Worm (Caenorhabditis elegans) whole organism, L3 larva: Measurements from ENCODE around the gene F41F3.3.

Source experiments
- ZK546.5 ChIP-seq: sonication (generic microtip); optimal IDR thresholded peaks from 2 replicates; lab custom pipeline; 2017; ENCODE audit warnings: missing biosample characterization, missing genetic modification characterization
- elt-3 ChIP-seq, 3 experiments: fragments of 150-350 bp in 1 of 3; sonication (generic microtip) in 2 of 3; optimal IDR thresholded peaks; 2 replicates in 2 of 3; 4 replicates in 1 of 3; lab custom pipeline; 2014 to 2017; ENCODE audit warnings: missing biosample characterization in 3 of 3, missing genetic modification characterization in 3 of 3
- mdl-1 ChIP-seq: fragments of 150-350 bp; optimal IDR thresholded peaks from 2 replicates; lab custom pipeline; 2014; ENCODE audit warnings: missing biosample characterization, missing genetic modification characterization
- nfya-1 ChIP-seq: sonication (generic microtip); optimal IDR thresholded peaks from 2 replicates; lab custom pipeline; 2017; ENCODE audit warnings: missing genetic modification characterization, mild to moderate bottlenecking, missing compliant biosample characterization, antibody characterized with exemption, moderate library complexity; ENCODE audit not compliant: insufficient read depth
- nhr-12 ChIP-seq: fragments of 150-350 bp; optimal IDR thresholded peaks from 2 replicates; lab custom pipeline; 2014; ENCODE audit warnings: missing biosample characterization, missing genetic modification characterization
- nhr-76 ChIP-seq: fragments of 150-350 bp; sonication (generic microtip); optimal IDR thresholded peaks from 5 replicates; lab custom pipeline; 2014; ENCODE audit warnings: missing biosample characterization, missing genetic modification characterization
- pqm-1 ChIP-seq: fragments of 150-350 bp; optimal IDR thresholded peaks from 2 replicates; lab custom pipeline; 2017; ENCODE audit warnings: missing biosample characterization, missing genetic modification characterization, inconsistent platforms
- tbx-2 ChIP-seq: sonication (generic microtip); optimal IDR thresholded peaks from 2 replicates; lab custom pipeline; 2016; ENCODE audit warnings: mild to moderate bottlenecking, missing genetic modification characterization, missing compliant biosample characterization
- unc-39 ChIP-seq: sonication (generic microtip); optimal IDR thresholded peaks from 4 replicates; lab custom pipeline; 2017; ENCODE audit warnings: missing biosample characterization, missing genetic modification characterization
- zag-1 ChIP-seq: fragments of 150-350 bp; optimal IDR thresholded peaks from 2 replicates; lab custom pipeline; 2014; ENCODE audit warnings: missing biosample characterization, missing genetic modification characterization

ce11 chrV:4651480-4651879 is 3.4 kb upstream of the F41F3.3 start:
- TF ChIP-seq ZK546.5 (no peak), nhr-76 (tag; lab: Kevin White, UChicago) (no peak), tbx-2 (tag; lab: Kevin White, UChicago) (no peak), pqm-1 (tag; lab: Kevin White, UChicago) (no peak), nfya-1 (tag; lab: Kevin White, UChicago) (peak; percentile 2), nhr-12 (tag; lab: Kevin White, UChicago) (no peak), unc-39 (tag; lab: Kevin White, UChicago) (no peak), elt-3 (tag; optimal IDR thresholded peaks at IDR 0.05; lab: Kevin White, UChicago) (peak in 1 of 3 experiments; percentile 74), mdl-1 (tag; lab: Kevin White, UChicago) (no peak), zag-1 (tag; lab: Kevin White, UChicago) (no peak)
